Fruit fly (Drosophila melanogaster): ENCODE measurements around the gene Alp1.
A peak's percentile ranks its signal among the peaks of the same experiment; 100 is the strongest.

The Alp1 gene

dm6 chr3L:21412140-21412539 is 32.5 kb downstream of the Alp1 start (continued):
- TF ChIP-seq CG4854 (GFP tag; optimal IDR thresholded peaks at IDR 0.05) (no peak), CG3838 (GFP tag; optimal IDR thresholded peaks at IDR 0.05) (no peak), ham (GFP tag; IDR thresholded peaks at IDR 0.05) (no peak), CG17612 (GFP tag; IDR thresholded peaks at IDR 0.05) (no peak), CG18011 (GFP tag; optimal IDR thresholded peaks at IDR 0.05) (no peak), scrt (GFP tag; optimal IDR thresholded peaks at IDR 0.05) (no peak), Antp (GFP tag; optimal IDR thresholded peaks at IDR 0.05) (no peak), gfzf (GFP tag; optimal IDR thresholded peaks at IDR 0.05) (no peak), Vsx1 (GFP tag; optimal IDR thresholded peaks at IDR 0.05) (peak; percentile 18), eve (GFP tag; optimal IDR thresholded peaks at IDR 0.05) (peak in 1 of 2 experiments; percentile 9), Spps (tag; optimal IDR thresholded peaks at IDR 0.05) (no peak), chm (GFP tag; IDR thresholded peaks at IDR 0.05) (no peak), caup (GFP tag; optimal IDR thresholded peaks at IDR 0.05; ENCODE audit: severe bottlenecking) (peak; percentile 17), cas (GFP tag; IDR thresholded peaks at IDR 0.05) (no peak), CG30431 (GFP tag; optimal IDR thresholded peaks at IDR 0.05) (no peak), CG7786 (GFP tag; optimal IDR thresholded peaks at IDR 0.05) (no peak), bigmax (GFP tag; optimal IDR thresholded peaks at IDR 0.05) (no peak), BEAF-32 (GFP tag; optimal IDR thresholded peaks at IDR 0.05) (no peak), CG17359 (tag; optimal IDR thresholded peaks at IDR 0.05) (peak; percentile 38), inv (GFP tag; IDR thresholded peaks at IDR 0.05; ENCODE audit: partially characterized antibody) (no peak), Doc3 (GFP tag; IDR thresholded peaks at IDR 0.05; ENCODE audit: partially characterized antibody) (no peak), slbo (GFP tag; IDR thresholded peaks at IDR 0.05) (no peak), Nf-YA (GFP tag; IDR thresholded peaks at IDR 0.05) (0 out of 2 replicates have a peak, but pooled peaks have one; percentile 27), CG10147 (GFP tag; optimal IDR thresholded peaks at IDR 0.05) (no peak), nmo (GFP tag; optimal IDR thresholded peaks at IDR 0.05) (no peak), CG11085 (GFP tag; IDR thresholded peaks at IDR 0.05) (no peak), B-H2 (GFP tag; optimal IDR thresholded peaks at IDR 0.05) (no peak), bbx (GFP tag; IDR thresholded peaks at IDR 0.05; ENCODE audit: partially characterized antibody) (no peak), gcm2 (GFP tag; optimal IDR thresholded peaks at IDR 0.05) (no peak), CG10979 (tag; optimal IDR thresholded peaks at IDR 0.05) (no peak), CG2129 (GFP tag; IDR thresholded peaks at IDR 0.05; ENCODE audit: partially characterized antibody) (no peak), CG2889 (GFP tag; IDR thresholded peaks at IDR 0.05) (no peak), Dbx (GFP tag; IDR thresholded peaks at IDR 0.05) (no peak), CG42726 (GFP tag; IDR thresholded peaks at IDR 0.05; ENCODE audit: partially characterized antibody) (no peak), slou (GFP tag; optimal IDR thresholded peaks at IDR 0.05) (no peak), CG1529 (GFP tag; optimal IDR thresholded peaks at IDR 0.05) (no peak), Sox100B (GFP tag; optimal IDR thresholded peaks at IDR 0.05) (peak; percentile 56), CG31365 (tag; optimal IDR thresholded peaks at IDR 0.05) (no peak), chn (GFP tag; optimal IDR thresholded peaks at IDR 0.05) (no peak), Sry-δ (GFP tag; optimal IDR thresholded peaks at IDR 0.05) (no peak), CG13894 (tag; optimal IDR thresholded peaks at IDR 0.05) (no peak), zen (tag; optimal IDR thresholded peaks at IDR 0.05) (no peak), CG7271 (tag; optimal IDR thresholded peaks at IDR 0.05) (no peak), chinmo (GFP tag; IDR thresholded peaks at IDR 0.05; ENCODE audit: partially characterized antibody) (no peak), trem (tag; optimal IDR thresholded peaks at IDR 0.05) (no peak), Aef1 (GFP tag; IDR thresholded peaks at IDR 0.05) (no peak), CG12071 (GFP tag; optimal IDR thresholded peaks at IDR 0.05) (peak; percentile 69), CG16813 (GFP tag; IDR thresholded peaks at IDR 0.05; ENCODE audit: partially characterized antibody) (no peak), ems (GFP tag; optimal IDR thresholded peaks at IDR 0.05) (no peak), CG7357 (GFP tag; IDR thresholded peaks at IDR 0.05) (no peak), CG17802 (tag; optimal IDR thresholded peaks at IDR 0.05) (no peak)

All from whole organism, embryonic.